Fruit fly (Drosophila melanogaster) whole organism: Measurements from ENCODE around the gene AMPdeam.

Experiments
- pan ChIP-seq: fragments of >200 bp; optimal IDR thresholded peaks from 2 replicates; lab custom pipeline; 2017
- usp ChIP-seq: fragments of >200 bp; optimal IDR thresholded peaks from 2 replicates; lab custom pipeline; 2017; ENCODE audit warnings: missing biosample characterization, missing genetic modification characterization, mixed read lengths

DNA sequence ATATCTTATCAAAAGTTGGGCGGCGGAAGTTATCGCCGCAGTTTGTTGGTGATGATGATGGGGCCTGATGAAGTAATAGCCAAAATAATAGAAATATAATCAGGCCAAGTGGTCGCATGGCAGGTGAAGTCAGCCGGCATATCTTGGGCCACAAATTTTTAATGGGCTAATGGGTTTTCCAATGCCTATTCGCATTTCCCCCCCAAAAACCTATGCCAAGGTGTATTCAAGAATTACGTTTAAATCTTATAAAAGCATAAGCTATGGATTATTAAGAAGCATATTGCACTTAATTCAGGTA, 27.5 kb downstream of the AMPdeam start:
- TF ChIP-seq usp = no peak
- no peak for TF ChIP-seq pan (lab: Kevin White, UChicago)
